Fruit fly (Drosophila melanogaster) Kc167 (cell line): ENCODE measurements around the gene Cipc.

Experiments
- Sin3A ChIP-seq: fragments of >200 bp; optimal IDR thresholded peaks from 2 replicates; lab custom pipeline; 2018; ENCODE audit warnings: missing external identifiers
- h ChIP-seq: fragments of >200 bp; optimal IDR thresholded peaks from 3 replicates; lab custom pipeline; 2018; ENCODE audit warnings: missing external identifiers
- psq ChIP-seq: fragments of >200 bp; optimal IDR thresholded peaks from 2 replicates; lab custom pipeline; 2017; ENCODE audit warnings: missing external identifiers

dm6 chr3R:26072477-26072876, 34.2 kb upstream of the Cipc start:
- no peak for TF ChIP-seq Sin3A (lab: Kevin White, UChicago)
- no peak for TF ChIP-seq h (lab: Kevin White, UChicago)
- no peak for TF ChIP-seq psq
